Worm (Caenorhabditis elegans) whole organism, young adult: ENCODE measurements around the gene R05H11.2.

Experiments
- B0035.1 ChIP-seq: sonication (generic microtip); optimal IDR thresholded peaks from 2 replicates; lab custom pipeline; 2016; ENCODE audit warnings: missing genetic modification characterization, mild to moderate bottlenecking, missing compliant biosample characterization, missing genotype, missing genetic modification reagents
- B0261.1 ChIP-seq: sonication (generic microtip); optimal IDR thresholded peaks from 2 replicates; lab custom pipeline; 2016; ENCODE audit warnings: mild to moderate bottlenecking, missing genetic modification characterization, moderate library complexity, missing compliant biosample characterization
- F22D6.2 ChIP-seq: sonication (generic microtip); optimal IDR thresholded peaks from 2 replicates; lab custom pipeline; 2016; ENCODE audit warnings: mild to moderate bottlenecking, missing genetic modification characterization, missing compliant biosample characterization
- F23B12.7 ChIP-seq: sonication (generic microtip); optimal IDR thresholded peaks from 2 replicates; lab custom pipeline; 2017; ENCODE audit warnings: missing genetic modification characterization, mild to moderate bottlenecking, missing compliant biosample characterization, antibody characterized with exemption, moderate library complexity; ENCODE audit not compliant: insufficient read depth
- F37B4.10 ChIP-seq: fragments of 200-800 bp; sonication (Bioruptor generic); IDR thresholded peaks from 2 replicates; pipeline ENCODE4 v1.3.6; 2022; ENCODE audit warnings: missing genetic modification characterization, missing compliant biosample characterization
- F57A8.1 ChIP-seq: fragments of 200-800 bp; sonication (Bioruptor generic); optimal IDR thresholded peaks from 2 replicates; lab custom pipeline; 2018; ENCODE audit warnings: mild to moderate bottlenecking, missing genetic modification characterization, moderate library complexity, missing compliant biosample characterization
- F57C9.4 ChIP-seq: sonication (generic microtip); optimal IDR thresholded peaks from 2 replicates; lab custom pipeline; 2017; ENCODE audit warnings: mild to moderate bottlenecking, missing genetic modification characterization, missing compliant biosample characterization
- T07F8.4 ChIP-seq: sonication (generic microtip); optimal IDR thresholded peaks from 2 replicates; lab custom pipeline; 2016; ENCODE audit warnings: mild to moderate bottlenecking, missing genetic modification characterization, moderate library complexity, missing compliant biosample characterization
- Y67H2A.10 ChIP-seq: fragments of 200-800 bp; sonication (Bioruptor generic); conservative IDR thresholded peaks from 2 replicates; pipeline ENCODE4 v1.3.6; 2022; ENCODE audit warnings: missing genetic modification reagents, missing genetic modification characterization, missing compliant biosample characterization
- Y79H2A.3 ChIP-seq: fragments of 200-800 bp; sonication (Bioruptor generic); conservative IDR thresholded peaks from 2 replicates; pipeline ENCODE4 v1.3.6; 2022; ENCODE audit warnings: missing genetic modification reagents, missing genetic modification characterization, missing compliant biosample characterization
- ZK185.1 ChIP-seq: sonication (generic microtip); optimal IDR thresholded peaks from 2 replicates; lab custom pipeline; 2016; ENCODE audit warnings: mild to moderate bottlenecking, missing genetic modification characterization, missing compliant biosample characterization; ENCODE audit not compliant: poor library complexity, severe bottlenecking
- aptf-2 ChIP-seq: fragments of 200-800 bp; sonication (Bioruptor generic); conservative IDR thresholded peaks from 2 replicates; pipeline ENCODE4 v1.3.6; 2022; ENCODE audit warnings: missing genetic modification reagents, missing genetic modification characterization, missing compliant biosample characterization
- bed-1 ChIP-seq: fragments of 200-800 bp; sonication (Bioruptor generic); IDR thresholded peaks from 2 replicates; pipeline ENCODE4 v1.3.6; 2022; ENCODE audit warnings: missing genetic modification reagents, missing genetic modification characterization, missing compliant biosample characterization
- cebp-2 ChIP-seq: fragments of 200-800 bp; sonication (Bioruptor generic); IDR thresholded peaks from 2 replicates; pipeline ENCODE4 v1.3.6; 2022; ENCODE audit warnings: missing genetic modification characterization, missing compliant biosample characterization
- ceh-100 ChIP-seq: fragments of 200-800 bp; sonication (Bioruptor generic); IDR thresholded peaks from 2 replicates; pipeline ENCODE4 v1.3.6; 2022; ENCODE audit warnings: missing genetic modification reagents, missing genetic modification characterization, missing compliant biosample characterization
- ceh-27 ChIP-seq: fragments of 200-800 bp; sonication (Bioruptor generic); optimal IDR thresholded peaks from 2 replicates; lab custom pipeline; 2018; ENCODE audit warnings: mild to moderate bottlenecking, missing genetic modification characterization, moderate library complexity, missing compliant biosample characterization
- ceh-58 ChIP-seq: fragments of 200-800 bp; sonication (Bioruptor generic); IDR thresholded peaks from 2 replicates; pipeline ENCODE4 v1.3.6; 2022; ENCODE audit warnings: missing genetic modification characterization, missing compliant biosample characterization
- ceh-91 ChIP-seq: fragments of 200-800 bp; sonication (Bioruptor generic); IDR thresholded peaks from 2 replicates; pipeline ENCODE4 v1.3.6; 2022; ENCODE audit warnings: missing genetic modification reagents, missing genetic modification characterization, missing compliant biosample characterization
- chd-7 ChIP-seq: sonication (generic microtip); optimal IDR thresholded peaks from 2 replicates; lab custom pipeline; 2016; ENCODE audit warnings: mild to moderate bottlenecking, missing genetic modification characterization, moderate library complexity, missing compliant biosample characterization
- dpl-1 ChIP-seq: fragments of 150-350 bp; optimal IDR thresholded peaks from 2 replicates; lab custom pipeline; 2014; ENCODE audit warnings: missing biosample characterization, missing genetic modification reagents, missing genetic modification characterization
- egl-18 ChIP-seq: fragments of 200-800 bp; sonication (Bioruptor generic); IDR thresholded peaks from 2 replicates; pipeline ENCODE4 v1.3.6; 2022; ENCODE audit warnings: missing genetic modification reagents, missing genetic modification characterization, missing compliant biosample characterization
- egl-44 ChIP-seq: fragments of 200-800 bp; sonication (Bioruptor generic); IDR thresholded peaks from 2 replicates; pipeline ENCODE4 v1.3.6; 2022; ENCODE audit warnings: missing genetic modification reagents, missing genetic modification characterization, missing compliant biosample characterization
- egrh-3 ChIP-seq: fragments of 200-800 bp; sonication (Bioruptor generic); IDR thresholded peaks from 2 replicates; pipeline ENCODE4 v1.3.6; 2022; ENCODE audit warnings: missing genetic modification reagents, missing genetic modification characterization, missing compliant biosample characterization
- ets-4 ChIP-seq: fragments of 200-800 bp; sonication (Bioruptor generic); optimal IDR thresholded peaks from 2 replicates; lab custom pipeline; 2018; ENCODE audit warnings: mild to moderate bottlenecking, missing genetic modification characterization, missing compliant biosample characterization
- fkh-3 ChIP-seq: sonication (generic microtip); optimal IDR thresholded peaks from 2 replicates; lab custom pipeline; 2016; ENCODE audit warnings: mild to moderate bottlenecking, missing genetic modification characterization, missing compliant biosample characterization
- hlh-12 ChIP-seq: sonication (generic microtip); optimal IDR thresholded peaks from 2 replicates; lab custom pipeline; 2016; ENCODE audit warnings: missing genetic modification characterization, missing compliant biosample characterization
- hmg-1.2 ChIP-seq: fragments of 200-800 bp; sonication (Bioruptor generic); IDR thresholded peaks from 2 replicates; pipeline ENCODE4 v1.3.6; 2022; ENCODE audit warnings: missing genetic modification reagents, missing genetic modification characterization, missing compliant biosample characterization
- hmg-20 ChIP-seq: fragments of 200-800 bp; sonication (Bioruptor generic); IDR thresholded peaks from 2 replicates; pipeline ENCODE4 v1.3.6; 2022; ENCODE audit warnings: missing genetic modification reagents, missing genetic modification characterization, missing compliant biosample characterization
- hsf-1 ChIP-seq: fragments of 200-800 bp; sonication (Bioruptor generic); IDR thresholded peaks from 2 replicates; pipeline ENCODE4 v1.3.6; 2022; ENCODE audit warnings: missing genetic modification reagents, missing genetic modification characterization, missing compliant biosample characterization
- let-526 ChIP-seq: fragments of 200-800 bp; sonication (Bioruptor generic); IDR thresholded peaks from 2 replicates; pipeline ENCODE4 v1.3.6; 2022; ENCODE audit warnings: missing genetic modification reagents, missing genetic modification characterization, missing compliant biosample characterization
- let-607 ChIP-seq, 2 experiments: fragments of 200-800 bp in 1 of 2; sonication (Bioruptor generic) in 1 of 2; sonication (generic microtip) in 1 of 2; optimal IDR thresholded peaks; 2 replicates each; lab custom pipeline; 2016 to 2018; ENCODE audit warnings: mild to moderate bottlenecking in 2 of 2, missing compliant biosample characterization in 2 of 2, missing genetic modification characterization in 2 of 2, moderate library complexity in 2 of 2, missing genotype in 1 of 2
- lsy-27 ChIP-seq: sonication (generic microtip); optimal IDR thresholded peaks from 2 replicates; lab custom pipeline; 2017; ENCODE audit warnings: missing genetic modification characterization, mild to moderate bottlenecking, missing compliant biosample characterization, antibody characterized with exemption, missing genotype, borderline replicate concordance; ENCODE audit not compliant: insufficient read depth
- madf-6 ChIP-seq: fragments of 200-800 bp; sonication (Bioruptor generic); IDR thresholded peaks from 2 replicates; pipeline ENCODE4 v1.3.6; 2022; ENCODE audit warnings: missing genetic modification reagents, missing genetic modification characterization, missing compliant biosample characterization
- madf-8 ChIP-seq: fragments of 200-800 bp; sonication (Bioruptor generic); conservative IDR thresholded peaks from 2 replicates; pipeline ENCODE4 v1.3.6; 2022; ENCODE audit warnings: missing genetic modification reagents, missing genetic modification characterization, missing compliant biosample characterization
- nhr-80 ChIP-seq: sonication (generic microtip); optimal IDR thresholded peaks from 2 replicates; lab custom pipeline; 2016; ENCODE audit warnings: missing genetic modification characterization, missing compliant biosample characterization
- pha-4 ChIP-seq: fragments of 150-350 bp; sonication (generic microtip); optimal IDR thresholded peaks from 2 replicates; lab custom pipeline; 2014; ENCODE audit warnings: missing biosample characterization, missing genetic modification reagents, missing genetic modification characterization
- rcor-1 ChIP-seq: fragments of 200-800 bp; sonication (Bioruptor generic); IDR thresholded peaks from 2 replicates; pipeline ENCODE4 v1.3.6; 2022; ENCODE audit warnings: missing genetic modification reagents, missing genetic modification characterization, missing compliant biosample characterization
- snpc-1.3 ChIP-seq: sonication (generic microtip); optimal IDR thresholded peaks from 2 replicates; lab custom pipeline; 2017; ENCODE audit warnings: missing genetic modification characterization, mild to moderate bottlenecking, missing compliant biosample characterization, antibody characterized with exemption, moderate library complexity, missing genotype, missing genetic modification reagents; ENCODE audit not compliant: insufficient read depth
- sptf-2 ChIP-seq: fragments of 200-800 bp; sonication (Bioruptor generic); optimal IDR thresholded peaks from 2 replicates; lab custom pipeline; 2018; ENCODE audit warnings: mild to moderate bottlenecking, missing genetic modification characterization, missing compliant biosample characterization
- tbp1 ChIP-seq: fragments of 200-800 bp; sonication (Bioruptor generic); optimal IDR thresholded peaks from 2 replicates; lab custom pipeline; 2018; ENCODE audit warnings: mild to moderate bottlenecking, missing genetic modification characterization, missing compliant biosample characterization
- unc-130 ChIP-seq: sonication (generic microtip); optimal IDR thresholded peaks from 2 replicates; lab custom pipeline; 2016; ENCODE audit warnings: missing genetic modification reagents, missing genetic modification characterization, missing compliant biosample characterization
- ztf-18 ChIP-seq: sonication (generic microtip); optimal IDR thresholded peaks from 2 replicates; lab custom pipeline; 2016; ENCODE audit warnings: missing genotype, mild to moderate bottlenecking, missing genetic modification characterization, missing compliant biosample characterization
- ztf-28 ChIP-seq: fragments of 200-800 bp; sonication (Bioruptor generic); IDR thresholded peaks from 2 replicates; pipeline ENCODE4 v1.3.6; 2022; ENCODE audit warnings: missing genetic modification reagents, missing genetic modification characterization, missing compliant biosample characterization

R05H11.2 gene

ce11 chrIII:6799664-6800063 lies 1.6 kb downstream of the R05H11.2 start:
- TF ChIP-seq let-607 (tag; optimal IDR thresholded peaks at IDR 0.05; lab: Kevin White, UChicago) = no peak
- no peak for TF ChIP-seq madf-6 (GFP tag; lab: Robert Waterston, UW)
- no peak for TF ChIP-seq F22D6.2 (tag; lab: Kevin White, UChicago)
- no peak for TF ChIP-seq ceh-91
- no peak for TF ChIP-seq let-526
- no peak for TF ChIP-seq ceh-27 (GFP tag; lab: Kevin White, UChicago)
- no peak for TF ChIP-seq ceh-58 (GFP tag; lab: Robert Waterston, UW)
- no peak for TF ChIP-seq pha-4 (tag; lab: Kevin White, UChicago)
- TF ChIP-seq F23B12.7 (tag; lab: Kevin White, UChicago) = no peak
- TF ChIP-seq ztf-28 (GFP tag; lab: Robert Waterston, UW) = no peak
- no peak for TF ChIP-seq sptf-2 (GFP tag; lab: Kevin White, UChicago)
- TF ChIP-seq cebp-2 (GFP tag; lab: Robert Waterston, UW) = no peak
- no peak for TF ChIP-seq fkh-3 (tag; lab: Kevin White, UChicago)

- no peak for TF ChIP-seq egl-18 (GFP tag; lab: Robert Waterston, UW)
- no peak for TF ChIP-seq hlh-12 (tag; lab: Kevin White, UChicago)
- no peak for TF ChIP-seq hmg-1.2 (GFP tag; lab: Robert Waterston, UW)
- no peak for TF ChIP-seq dpl-1 (GFP tag; lab: Kevin White, UChicago)
- TF ChIP-seq Y79H2A.3 = no peak
- no peak for TF ChIP-seq B0035.1
- no peak for TF ChIP-seq madf-8 (GFP tag; lab: Robert Waterston, UW)
- no peak for TF ChIP-seq egl-44 (GFP tag; lab: Robert Waterston, UW)
- no peak for TF ChIP-seq F37B4.10 (GFP tag; lab: Robert Waterston, UW)
- TF ChIP-seq F22D6.2 (tag; lab: Kevin White, UChicago) = no peak
- no peak for TF ChIP-seq hmg-20 (GFP tag; lab: Robert Waterston, UW)
- TF ChIP-seq lsy-27 (tag; lab: Kevin White, UChicago) = no peak
Measured at ce11 chrIII:6802488-6802887, 4.4 kb downstream of the R05H11.2 start, which contains the start of gene lim-8. TSS of gene lim-8 (plus strand) at chrIII:6802788.

- TF ChIP-seq ets-4 (GFP tag; lab: Kevin White, UChicago) (no peak), nhr-80 (tag; lab: Kevin White, UChicago) (peak; percentile 49)
Measured at ce11 chrIII:6803107-6803506, 5.0 kb downstream of the R05H11.2 start.

ce11 chrIII:6805397-6805796 lies 7.3 kb downstream of the R05H11.2 start:
- no peak for TF ChIP-seq hsf-1 (GFP tag; lab: Robert Waterston, UW)
- no peak for TF ChIP-seq Y79H2A.3
- TF ChIP-seq fkh-3 (tag; lab: Kevin White, UChicago) = no peak
- TF ChIP-seq bed-1 (GFP tag; lab: Robert Waterston, UW) = no peak
- TF ChIP-seq chd-7 = no peak
- no peak for TF ChIP-seq sptf-2 (GFP tag; lab: Kevin White, UChicago)
- TF ChIP-seq ceh-100 = no peak
- TF ChIP-seq B0261.1 (tag; lab: Kevin White, UChicago) = peak; percentile 76
- no peak for TF ChIP-seq egl-18 (GFP tag; lab: Robert Waterston, UW)
- TF ChIP-seq T07F8.4 (tag; lab: Kevin White, UChicago) = peak; percentile 12
- no peak for TF ChIP-seq aptf-2
- no peak for TF ChIP-seq F57A8.1 (GFP tag; lab: Kevin White, UChicago)
- peak; percentile 42 for TF ChIP-seq ztf-18
- TF ChIP-seq rcor-1 (GFP tag; lab: Robert Waterston, UW) = 0 out of 2 replicates have a peak, but pooled peaks have one; percentile 32
- TF ChIP-seq tbp1 (GFP tag; lab: Kevin White, UChicago) = peak; percentile 96
- TF ChIP-seq snpc-1.3 = peak; percentile 35
- TF ChIP-seq B0035.1 = no peak
- no peak for TF ChIP-seq egrh-3
- TF ChIP-seq F57C9.4 = no peak
- TF ChIP-seq let-526 = no peak
- TF ChIP-seq ZK185.1 = peak; percentile 6
- TF ChIP-seq unc-130 (GFP tag; lab: Kevin White, UChicago) = peak; percentile 7
- no peak for TF ChIP-seq Y67H2A.10 (GFP tag; lab: Robert Waterston, UW)
